Worm (Caenorhabditis elegans): ENCODE data around the gene ilys-4.

DNA sequence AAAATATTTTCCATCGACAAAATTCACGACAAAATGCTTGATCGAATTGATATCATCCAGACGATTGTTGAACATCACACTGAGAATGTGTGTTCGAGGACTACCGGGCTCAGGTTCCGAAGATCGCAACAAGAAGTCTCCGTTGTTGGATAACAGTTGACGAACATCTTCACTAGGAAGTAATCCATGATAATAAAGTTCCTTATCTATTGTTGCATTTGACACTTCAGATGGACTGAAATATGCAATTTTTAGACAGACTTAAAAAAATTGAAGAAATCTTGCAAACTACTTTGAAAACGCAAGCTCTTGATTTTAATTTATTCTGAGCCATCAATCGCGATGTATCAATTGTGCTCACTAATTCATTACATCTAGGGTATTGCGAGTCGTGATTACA, 20.1 kb downstream of the ilys-4 start:
- no peak for TF ChIP-seq fkh-10 (GFP tag; optimal IDR thresholded peaks at IDR 0.05)
- TF ChIP-seq nhr-25 (tag; optimal IDR thresholded peaks at IDR 0.05) = no peak
- no peak for TF ChIP-seq unc-39 (tag; optimal IDR thresholded peaks at IDR 0.05)
- no peak for TF ChIP-seq aly-2 (tag; optimal IDR thresholded peaks at IDR 0.05)
- TF ChIP-seq elt-2 (tag; optimal IDR thresholded peaks at IDR 0.05) = no peak
- TF ChIP-seq fos-1 (tag; optimal IDR thresholded peaks at IDR 0.05) = no peak
- no peak for TF ChIP-seq nhr-76 (tag; optimal IDR thresholded peaks at IDR 0.05)
- no peak for TF ChIP-seq nhr-23 (tag; optimal IDR thresholded peaks at IDR 0.05)
- no peak for TF ChIP-seq skn-1 (tag; optimal IDR thresholded peaks at IDR 0.05)
- no peak for TF ChIP-seq nhr-77 (tag; optimal IDR thresholded peaks at IDR 0.05)
- TF ChIP-seq ZK546.5 (tag; optimal IDR thresholded peaks at IDR 0.05) = no peak
- TF ChIP-seq nfya-1 (tag; optimal IDR thresholded peaks at IDR 0.05; ENCODE audit: insufficient read depth) = no peak

Measured in whole organism, L3 larva.